Fruit fly (Drosophila melanogaster): Measurements from ENCODE around the gene Spn28Db.

Spn28Db gene

DNA sequence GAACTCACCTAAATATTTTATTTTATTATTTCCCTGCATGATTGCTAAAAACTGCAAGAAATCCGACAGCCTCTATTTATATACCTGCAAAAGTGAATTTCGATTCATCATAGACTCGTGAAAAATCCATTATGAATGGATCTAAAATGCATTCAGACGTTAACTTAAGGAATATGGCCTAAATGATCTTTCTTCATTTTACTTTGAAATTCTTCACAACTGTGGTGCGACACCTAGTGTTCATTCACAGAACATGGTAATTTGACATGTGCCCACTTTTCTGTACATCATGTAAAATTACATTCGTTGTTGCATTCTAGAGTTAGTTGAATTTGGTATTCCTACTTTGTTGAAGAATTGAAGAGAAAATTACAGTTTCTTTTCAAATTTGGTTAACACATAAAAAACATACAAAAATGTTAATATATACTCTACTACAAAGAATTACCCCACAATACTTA, at the start of gene Spn28Db:
Gene Spn28Db (minus strand): TSS at position 51 of the 461 bp plus-strand sequence.
- TF ChIP-seq pan (optimal IDR thresholded peaks at IDR 0.05): no peak
- no peak for TF ChIP-seq psq (optimal IDR thresholded peaks at IDR 0.05)
- no peak for TF ChIP-seq Dll (optimal IDR thresholded peaks at IDR 0.05)
- no peak for TF ChIP-seq EcR (GFP tag; optimal IDR thresholded peaks at IDR 0.05)
- no peak for TF ChIP-seq CG8478 (optimal IDR thresholded peaks at IDR 0.05)
- no peak for TF ChIP-seq usp (GFP tag; optimal IDR thresholded peaks at IDR 0.05)

DNA sequence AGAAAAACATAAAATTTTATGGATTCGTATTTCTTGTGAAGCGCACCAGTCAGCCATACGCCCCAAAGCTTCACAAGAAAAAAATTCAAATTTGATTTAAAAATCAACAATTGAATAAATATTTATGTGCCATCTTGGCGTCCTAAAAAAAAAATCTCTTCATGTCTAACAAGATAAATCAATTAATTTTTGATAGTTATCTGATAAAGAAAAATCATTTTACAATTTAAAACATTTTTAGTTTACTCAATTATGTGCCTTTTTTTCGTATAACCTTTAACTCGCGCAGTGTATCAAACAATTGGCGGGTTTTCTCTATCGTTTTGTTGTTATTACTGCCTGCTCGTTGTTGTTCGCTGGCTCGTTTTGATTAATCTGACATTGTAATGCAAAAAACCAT, 48.0 kb upstream of the Spn28Db start:
- no peak for TF ChIP-seq psq (optimal IDR thresholded peaks at IDR 0.05)

DNA sequence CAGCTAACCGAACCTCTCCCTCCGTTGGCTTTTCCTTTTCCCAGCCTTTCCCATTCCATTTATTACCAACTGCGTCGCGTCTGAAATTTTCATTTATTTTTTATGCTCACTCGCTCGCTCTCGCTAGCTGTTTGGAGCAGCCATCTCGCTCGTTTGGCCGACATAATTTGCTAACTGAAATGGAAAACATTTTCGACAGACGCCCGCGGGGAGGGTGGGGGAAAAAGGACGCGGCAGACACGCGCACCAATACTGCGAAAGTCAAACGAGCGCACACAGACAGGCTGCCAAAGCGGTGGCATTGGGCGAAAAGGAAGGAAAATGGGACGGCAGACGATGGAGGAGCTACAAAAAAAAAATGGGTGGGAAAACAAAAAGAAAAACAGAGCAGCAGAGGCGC, 45.9 kb upstream of the Spn28Db start:
- TF ChIP-seq CG8478 (optimal IDR thresholded peaks at IDR 0.05): no peak

DNA sequence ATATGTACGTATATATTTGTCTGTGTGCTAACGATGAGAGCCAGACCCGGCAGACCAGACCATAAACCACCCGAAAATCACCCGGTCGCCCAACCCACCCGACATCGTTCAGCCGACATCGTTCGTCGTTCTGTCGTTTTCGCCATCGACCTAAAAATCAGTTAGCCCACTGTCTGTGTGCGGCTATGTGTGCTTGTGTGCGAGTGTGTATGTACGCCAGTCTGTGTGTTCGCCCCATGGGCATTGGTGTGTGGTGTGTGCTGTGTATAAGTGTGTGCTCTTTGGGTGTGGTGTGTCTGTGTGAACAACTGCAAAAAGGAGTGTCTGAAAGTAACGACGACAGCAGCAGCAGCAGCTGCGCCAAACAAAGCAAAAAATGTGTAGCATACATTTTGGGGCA, 42.7 kb upstream of the Spn28Db start:
- no peak for TF ChIP-seq Dll (optimal IDR thresholded peaks at IDR 0.05)
- no peak for TF ChIP-seq CG8478 (optimal IDR thresholded peaks at IDR 0.05)
- no peak for TF ChIP-seq psq (optimal IDR thresholded peaks at IDR 0.05)
- no peak for TF ChIP-seq pan (optimal IDR thresholded peaks at IDR 0.05)
- no peak for TF ChIP-seq EcR (GFP tag; optimal IDR thresholded peaks at IDR 0.05)
- TF ChIP-seq usp (GFP tag; optimal IDR thresholded peaks at IDR 0.05): no peak

DNA sequence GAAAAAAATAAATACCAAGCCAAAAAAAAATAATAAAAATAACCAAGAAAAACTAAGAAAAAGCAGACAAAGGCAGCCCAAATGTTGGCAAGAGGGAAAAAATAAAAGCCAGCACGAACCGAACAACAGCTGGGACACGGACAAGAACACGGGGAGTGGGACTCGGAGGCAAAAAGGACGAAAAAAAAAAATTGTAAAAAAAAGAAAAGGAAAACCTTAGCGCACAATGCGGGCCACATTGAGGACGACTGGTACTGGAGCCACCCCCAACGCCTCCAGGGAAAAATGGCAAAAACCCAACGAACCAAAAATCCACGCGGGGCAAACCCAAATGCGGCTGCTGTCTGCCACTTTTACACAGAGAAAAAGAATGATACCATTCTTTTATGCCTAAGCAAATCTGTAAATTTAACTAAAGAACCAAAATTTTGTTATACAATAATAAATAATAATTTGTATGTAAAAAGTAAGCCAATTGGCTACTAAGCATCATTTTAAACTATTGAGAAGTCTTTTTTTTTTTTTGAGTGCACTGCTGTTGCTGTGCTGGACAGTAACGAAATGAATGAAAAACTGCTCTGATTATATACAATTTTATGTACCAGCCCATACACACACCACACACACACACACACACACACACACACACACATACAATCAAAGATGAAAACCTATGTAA, 41.7 kb upstream of the Spn28Db start:
- TF ChIP-seq psq (optimal IDR thresholded peaks at IDR 0.05): no peak
- TF ChIP-seq CG8478 (optimal IDR thresholded peaks at IDR 0.05): no peak
- TF ChIP-seq usp (GFP tag; optimal IDR thresholded peaks at IDR 0.05): no peak
- no peak for TF ChIP-seq pan (optimal IDR thresholded peaks at IDR 0.05)
- no peak for TF ChIP-seq EcR (GFP tag; optimal IDR thresholded peaks at IDR 0.05)
- no peak for TF ChIP-seq Dll (optimal IDR thresholded peaks at IDR 0.05)

DNA sequence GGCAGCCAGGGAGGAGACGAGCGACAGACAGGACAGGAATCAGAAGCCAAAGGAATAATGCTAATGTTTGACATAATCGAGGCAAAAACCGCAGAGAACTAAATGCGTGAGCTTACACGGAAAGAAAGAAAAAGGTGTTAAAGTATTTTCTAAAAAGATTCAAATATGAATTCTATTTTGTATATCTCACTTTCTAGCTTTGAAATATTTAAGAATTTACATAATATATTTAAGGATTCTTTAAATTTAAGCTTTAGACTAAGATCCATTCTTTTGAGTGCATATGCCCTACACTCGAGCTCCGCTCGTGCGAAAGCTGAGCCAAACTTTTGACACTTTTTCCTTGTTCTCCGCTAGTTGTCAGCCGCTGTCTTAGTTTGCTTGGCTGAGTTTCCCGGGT, 40.7 kb upstream of the Spn28Db start:
- TF ChIP-seq pan (optimal IDR thresholded peaks at IDR 0.05) (no peak), Dll (optimal IDR thresholded peaks at IDR 0.05) (no peak), psq (optimal IDR thresholded peaks at IDR 0.05) (no peak), usp (GFP tag; optimal IDR thresholded peaks at IDR 0.05) (no peak), EcR (GFP tag; optimal IDR thresholded peaks at IDR 0.05) (no peak), CG8478 (optimal IDR thresholded peaks at IDR 0.05) (no peak)

DNA sequence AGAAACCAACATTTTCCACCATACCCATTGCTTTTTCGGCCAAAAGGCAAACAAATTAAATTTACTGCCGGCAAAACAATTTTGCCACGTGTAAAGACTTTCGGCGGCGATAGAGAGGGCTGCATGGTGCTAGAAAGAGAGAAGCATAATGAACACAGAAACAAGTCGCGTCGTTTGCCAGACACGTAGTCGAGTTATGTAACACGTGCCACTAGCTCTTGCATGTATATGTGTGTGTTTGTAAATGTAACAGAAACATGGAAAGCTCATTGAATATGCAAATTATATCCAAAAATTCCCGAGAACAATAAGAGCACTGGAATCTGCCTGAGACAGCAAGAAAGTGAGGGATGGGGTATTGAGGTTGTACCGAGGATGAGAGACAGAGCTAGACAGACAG, 40.2 kb upstream of the Spn28Db start:
- TF ChIP-seq pan (optimal IDR thresholded peaks at IDR 0.05) (no peak), usp (GFP tag; optimal IDR thresholded peaks at IDR 0.05) (no peak), Dll (optimal IDR thresholded peaks at IDR 0.05) (no peak), EcR (GFP tag; optimal IDR thresholded peaks at IDR 0.05) (no peak), psq (optimal IDR thresholded peaks at IDR 0.05) (no peak), CG8478 (optimal IDR thresholded peaks at IDR 0.05) (no peak)

DNA sequence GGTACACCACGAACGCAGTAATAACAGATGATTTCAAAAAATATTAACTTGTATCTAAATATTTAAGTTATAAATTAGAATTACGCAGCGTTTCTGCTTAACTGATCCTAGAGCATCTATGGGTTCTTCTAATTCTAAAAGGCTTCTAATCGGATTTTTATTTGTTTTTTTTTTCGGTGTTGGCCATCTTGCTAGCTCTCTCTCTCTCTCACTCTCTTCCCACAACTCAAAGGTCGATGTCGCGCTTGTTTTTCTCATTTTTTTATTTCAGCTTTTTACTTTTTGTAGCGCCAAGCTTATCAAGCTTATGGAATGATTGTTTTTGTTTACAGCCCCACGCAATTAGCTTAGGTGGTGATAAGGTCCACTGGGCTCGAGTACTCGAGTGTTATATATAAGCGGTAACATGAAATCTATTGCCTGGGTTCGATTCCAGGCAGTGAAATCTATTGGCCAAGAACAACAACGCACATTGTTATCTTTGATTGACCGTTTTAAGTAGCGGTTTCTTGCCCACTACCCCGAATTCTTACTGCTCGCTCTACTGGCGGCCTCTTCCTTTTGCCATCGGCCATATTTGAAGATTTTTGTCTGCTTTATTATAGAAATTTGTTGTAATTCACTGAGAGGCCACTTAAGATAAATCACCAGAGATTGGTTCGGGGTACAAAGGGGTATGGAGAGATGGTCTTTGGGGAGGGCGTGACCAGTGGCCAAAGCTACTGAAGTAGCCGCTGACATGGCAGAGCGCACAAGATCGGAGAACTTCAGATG, 36.0 kb upstream of the Spn28Db start:
- TF ChIP-seq pan (optimal IDR thresholded peaks at IDR 0.05): no peak
- TF ChIP-seq psq (optimal IDR thresholded peaks at IDR 0.05): no peak
- no peak for TF ChIP-seq usp (GFP tag; optimal IDR thresholded peaks at IDR 0.05)
- TF ChIP-seq EcR (GFP tag; optimal IDR thresholded peaks at IDR 0.05): no peak
- TF ChIP-seq Dll (optimal IDR thresholded peaks at IDR 0.05): no peak
- TF ChIP-seq CG8478 (optimal IDR thresholded peaks at IDR 0.05): no peak

DNA sequence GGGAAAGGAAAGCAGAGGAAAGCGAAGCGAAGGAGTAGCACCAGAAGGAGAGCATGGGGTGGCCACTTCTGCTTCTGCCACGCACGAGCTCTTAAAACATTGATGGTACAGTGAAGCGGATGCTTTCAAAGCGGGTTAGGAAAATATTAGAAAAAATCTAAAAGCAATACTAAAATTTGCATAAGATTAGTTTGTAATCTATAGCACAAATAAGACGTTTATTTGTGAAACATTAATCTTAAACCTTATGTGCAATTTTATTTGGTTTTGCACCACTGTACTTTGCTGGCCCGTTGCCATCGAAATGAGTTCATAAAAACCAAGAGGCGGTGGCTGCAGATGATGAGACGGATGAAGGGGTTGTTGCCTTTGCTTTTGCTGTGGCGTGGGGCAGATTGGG, 34.9 kb upstream of the Spn28Db start:
- TF ChIP-seq usp (GFP tag; optimal IDR thresholded peaks at IDR 0.05) (no peak), Dll (optimal IDR thresholded peaks at IDR 0.05) (no peak), EcR (GFP tag; optimal IDR thresholded peaks at IDR 0.05) (peak in 1 of 2 experiments; percentile 19), pan (optimal IDR thresholded peaks at IDR 0.05) (no peak)

DNA sequence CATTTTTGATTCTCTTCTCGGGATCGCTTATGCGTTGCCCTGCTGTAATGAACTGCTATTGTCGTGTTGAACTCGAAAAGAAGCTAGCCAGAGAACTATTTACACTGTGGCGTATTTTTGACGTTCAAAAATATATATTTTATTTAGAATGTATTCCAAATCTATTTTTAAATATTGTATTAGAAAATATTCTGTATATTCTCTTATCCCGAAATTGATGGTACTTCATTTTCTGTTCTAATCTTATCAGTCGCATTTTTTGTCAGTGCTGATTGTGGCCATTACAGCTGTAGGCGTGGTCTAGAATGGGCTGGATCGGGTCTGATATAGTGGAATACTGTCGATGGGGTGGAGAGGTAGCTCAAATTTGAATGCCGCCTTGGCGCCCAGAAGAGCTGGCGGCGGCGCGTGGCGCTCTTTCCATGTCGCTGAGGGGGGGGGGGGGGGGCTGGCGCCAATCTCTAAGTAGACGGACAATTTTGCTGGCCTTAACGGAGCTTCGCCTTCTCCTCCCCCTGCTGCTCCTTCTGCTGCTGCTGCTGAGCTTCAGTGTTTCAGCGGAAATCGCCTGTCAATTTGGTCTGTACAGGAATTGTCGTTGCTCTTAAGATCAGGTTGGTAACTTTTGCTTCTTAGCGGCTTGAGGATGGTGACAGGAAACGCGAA, 33.3 kb upstream of the Spn28Db start:
- TF ChIP-seq CG8478 (optimal IDR thresholded peaks at IDR 0.05) (no peak), usp (GFP tag; optimal IDR thresholded peaks at IDR 0.05) (no peak), pan (optimal IDR thresholded peaks at IDR 0.05) (no peak), Dll (optimal IDR thresholded peaks at IDR 0.05) (no peak), psq (optimal IDR thresholded peaks at IDR 0.05) (no peak), EcR (GFP tag; optimal IDR thresholded peaks at IDR 0.05) (no peak)

DNA sequence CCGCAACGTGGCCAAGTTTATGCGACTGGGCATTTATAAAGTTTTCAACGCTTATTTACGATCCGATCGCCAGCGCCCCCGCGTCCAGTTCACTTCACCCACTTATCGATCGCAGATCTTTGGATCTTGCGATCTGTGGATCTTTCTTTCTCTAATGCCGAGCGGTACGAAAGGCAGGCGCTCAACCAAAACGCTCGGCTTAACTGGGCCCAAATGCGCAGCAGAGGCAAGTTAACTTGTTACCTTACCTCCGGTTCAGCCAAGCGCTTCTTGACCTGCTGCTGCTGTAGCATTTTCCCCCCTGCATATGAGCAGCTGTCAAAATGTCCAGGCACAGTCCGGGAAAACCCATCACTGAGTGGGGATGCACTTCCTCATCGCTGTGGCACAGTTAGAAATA, 31.6 kb upstream of the Spn28Db start:
- no peak for TF ChIP-seq Dll (optimal IDR thresholded peaks at IDR 0.05)
- no peak for TF ChIP-seq usp (GFP tag; optimal IDR thresholded peaks at IDR 0.05)
- TF ChIP-seq psq (optimal IDR thresholded peaks at IDR 0.05): no peak
- TF ChIP-seq CG8478 (optimal IDR thresholded peaks at IDR 0.05): no peak
- TF ChIP-seq EcR (GFP tag; optimal IDR thresholded peaks at IDR 0.05): no peak
- TF ChIP-seq pan (optimal IDR thresholded peaks at IDR 0.05): no peak

DNA sequence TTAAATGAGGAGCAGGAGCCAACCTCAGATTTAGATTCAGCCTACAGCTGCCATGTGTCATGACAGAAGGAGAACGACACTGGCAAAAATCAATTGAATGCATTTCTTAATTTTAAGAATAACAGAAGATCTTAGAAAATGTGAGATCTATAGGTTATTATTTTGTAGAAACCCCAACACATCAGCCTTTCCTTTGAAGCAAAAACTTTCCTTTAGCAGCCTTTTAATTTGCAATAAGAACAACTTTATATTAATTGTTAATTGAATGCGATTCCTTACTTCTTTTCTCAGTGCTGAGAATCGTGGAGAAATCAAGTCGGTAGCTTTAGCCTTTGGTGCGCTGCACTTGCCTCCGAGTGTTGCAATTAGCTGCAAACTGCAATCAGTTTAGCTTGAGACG, 30.1 kb upstream of the Spn28Db start:
- TF ChIP-seq pan (optimal IDR thresholded peaks at IDR 0.05): no peak
- TF ChIP-seq CG8478 (optimal IDR thresholded peaks at IDR 0.05): no peak
- TF ChIP-seq Dll (optimal IDR thresholded peaks at IDR 0.05): no peak
- no peak for TF ChIP-seq EcR (GFP tag; optimal IDR thresholded peaks at IDR 0.05)
